Fruit fly (Drosophila melanogaster) whole organism, embryonic: Measurements from ENCODE around the gene Pdfr.

ENCODE experiments used
- Atf-2 ChIP-seq: fragments of 200-800 bp; sonication (Bioruptor generic); optimal IDR thresholded peaks from 2 replicates; lab custom pipeline; 2016; ENCODE audit warnings: missing biosample characterization, missing genetic modification characterization
- Atf3 ChIP-seq: fragments of 200-800 bp; sonication (Bioruptor generic); optimal IDR thresholded peaks from 3 replicates; lab custom pipeline; 2016; ENCODE audit warnings: missing biosample characterization, missing genetic modification characterization
- BtbVII ChIP-seq: fragments of 200-800 bp; sonication (Bioruptor generic); optimal IDR thresholded peaks from 3 replicates; lab custom pipeline; 2017; ENCODE audit warnings: missing biosample characterization, mild to moderate bottlenecking, missing genetic modification characterization
- CG1024 ChIP-seq: fragments of 200-800 bp; sonication (Bioruptor generic); IDR thresholded peaks from 2 replicates; pipeline ENCODE4 v1.3.6; 2022; ENCODE audit warnings: missing biosample characterization, missing genetic modification characterization
- CG12104 ChIP-seq: fragments of 200-800 bp; sonication (Bioruptor generic); optimal IDR thresholded peaks from 3 replicates; lab custom pipeline; 2016; ENCODE audit warnings: missing biosample characterization, missing genetic modification characterization
- CG15011 ChIP-seq: fragments of 200-800 bp; sonication (Bioruptor generic); optimal IDR thresholded peaks from 3 replicates; lab custom pipeline; 2018; ENCODE audit warnings: missing biosample characterization, mild to moderate bottlenecking, missing genetic modification characterization
- CG15269 ChIP-seq: fragments of 200-800 bp; sonication (Bioruptor generic); optimal IDR thresholded peaks from 2 replicates; lab custom pipeline; 2018; ENCODE audit warnings: missing biosample characterization, mild to moderate bottlenecking, missing genetic modification characterization, moderate library complexity
- CG42726 ChIP-seq: fragments of 200-800 bp; sonication (Bioruptor generic); IDR thresholded peaks from 2 replicates; pipeline ENCODE4 v1.3.6; 2022; ENCODE audit warnings: missing biosample characterization, missing genetic modification characterization; ENCODE audit not compliant: partially characterized antibody
- CG4282 ChIP-seq: fragments of 200-800 bp; sonication (Bioruptor generic); optimal IDR thresholded peaks from 2 replicates; lab custom pipeline; 2016; ENCODE audit warnings: missing biosample characterization, missing genetic modification characterization
- CG4424 ChIP-seq: fragments of 200-800 bp; sonication (Bioruptor generic); optimal IDR thresholded peaks from 3 replicates; lab custom pipeline; 2016; ENCODE audit warnings: missing biosample characterization, missing genetic modification characterization
- CG5180 ChIP-seq: fragments of 200-800 bp; sonication (Bioruptor generic); optimal IDR thresholded peaks from 3 replicates; lab custom pipeline; 2017; ENCODE audit warnings: missing biosample characterization, missing genetic modification characterization, mild to moderate bottlenecking, moderate library complexity, missing genetic modification reagents
- CG5245 ChIP-seq: fragments of 200-800 bp; sonication (Bioruptor generic); optimal IDR thresholded peaks from 3 replicates; lab custom pipeline; 2016; ENCODE audit warnings: missing biosample characterization, missing genetic modification characterization
- CG6683 ChIP-seq: fragments of 200-800 bp; sonication (Bioruptor generic); optimal IDR thresholded peaks from 2 replicates; lab custom pipeline; 2017; ENCODE audit warnings: missing biosample characterization, mild to moderate bottlenecking, missing genetic modification characterization, missing genetic modification reagents
- CG6765 ChIP-seq: fragments of 200-800 bp; sonication (Bioruptor generic); optimal IDR thresholded peaks from 3 replicates; lab custom pipeline; 2017; ENCODE audit warnings: missing biosample characterization, mild to moderate bottlenecking, missing genetic modification characterization
- CG6854 ChIP-seq: fragments of 200-800 bp; sonication (Bioruptor generic); optimal IDR thresholded peaks from 3 replicates; lab custom pipeline; 2017; ENCODE audit warnings: missing biosample characterization, mild to moderate bottlenecking, missing genetic modification characterization
- CG7372 ChIP-seq: fragments of 200-800 bp; sonication (Bioruptor generic); IDR thresholded peaks from 2 replicates; pipeline ENCODE4 v1.3.6; 2022; ENCODE audit warnings: missing biosample characterization, missing genetic modification characterization
- CG7786 ChIP-seq: fragments of 200-800 bp; sonication (Bioruptor generic); optimal IDR thresholded peaks from 2 replicates; lab custom pipeline; 2016; ENCODE audit warnings: missing biosample characterization, missing genetic modification characterization
- CG7928 ChIP-seq: fragments of 200-800 bp; sonication (Bioruptor generic); optimal IDR thresholded peaks from 2 replicates; lab custom pipeline; 2017; ENCODE audit warnings: missing biosample characterization, mild to moderate bottlenecking, missing genetic modification characterization
- CG9817 ChIP-seq: fragments of 200-800 bp; sonication (Bioruptor generic); optimal IDR thresholded peaks from 2 replicates; lab custom pipeline; 2018; ENCODE audit warnings: missing biosample characterization, mild to moderate bottlenecking, missing genetic modification characterization, moderate library complexity
- Camta ChIP-seq: fragments of 200-800 bp; sonication (Bioruptor generic); optimal IDR thresholded peaks from 2 replicates; lab custom pipeline; 2016; ENCODE audit warnings: missing biosample characterization, missing genetic modification characterization
- Dip2 ChIP-seq: fragments of 200-800 bp; sonication (Bioruptor generic); IDR thresholded peaks from 2 replicates; pipeline ENCODE4 v1.3.6; 2022; ENCODE audit warnings: missing biosample characterization, missing genetic modification characterization
- E2f1 ChIP-seq: fragments of 200-800 bp; sonication (Bioruptor generic); IDR thresholded peaks from 2 replicates; pipeline ENCODE4 v1.3.6; 2022; ENCODE audit warnings: missing biosample characterization, missing genetic modification characterization
- Eip74EF ChIP-seq, 2 experiments: fragments of 200-800 bp in 1 of 2; fragments of >200 bp in 1 of 2; sonication (Bioruptor generic) in 1 of 2; optimal IDR thresholded peaks; 2 replicates each; lab custom pipeline; 2017 to 2019; ENCODE audit warnings: missing biosample characterization in 2 of 2, missing genetic modification characterization in 2 of 2, mild to moderate bottlenecking in 1 of 2, moderate library complexity in 1 of 2
- Ets97D ChIP-seq: fragments of 200-800 bp; sonication (Bioruptor generic); optimal IDR thresholded peaks from 3 replicates; lab custom pipeline; 2016; ENCODE audit warnings: missing biosample characterization, missing genetic modification characterization
- Hsf ChIP-seq: fragments of 200-800 bp; sonication (Bioruptor generic); optimal IDR thresholded peaks from 3 replicates; lab custom pipeline; 2016; ENCODE audit warnings: missing biosample characterization, missing genetic modification characterization
- MBD-R2 ChIP-seq: fragments of 200-800 bp; sonication (Bioruptor generic); IDR thresholded peaks from 2 replicates; pipeline ENCODE4 v1.3.6; 2022; ENCODE audit warnings: missing biosample characterization, missing genetic modification characterization
- Neu2 ChIP-seq: fragments of 200-800 bp; sonication (Bioruptor generic); optimal IDR thresholded peaks from 3 replicates; lab custom pipeline; 2016; ENCODE audit warnings: missing biosample characterization, missing genetic modification characterization, borderline replicate concordance
- NfI ChIP-seq: fragments of 200-800 bp; sonication (Bioruptor generic); optimal IDR thresholded peaks from 3 replicates; lab custom pipeline; 2018; ENCODE audit warnings: missing biosample characterization, mild to moderate bottlenecking, missing genetic modification characterization, moderate library complexity
- Oaz ChIP-seq: fragments of 200-800 bp; sonication (Bioruptor generic); IDR thresholded peaks from 2 replicates; pipeline ENCODE4 v1.3.6; 2022; ENCODE audit warnings: missing biosample characterization, missing genetic modification characterization
- PHDP ChIP-seq: fragments of 200-800 bp; sonication (Bioruptor generic); optimal IDR thresholded peaks from 3 replicates; lab custom pipeline; 2018; ENCODE audit warnings: missing biosample characterization, mild to moderate bottlenecking, missing genetic modification characterization, moderate library complexity
- Pdp1 ChIP-seq, 2 experiments: fragments of 200-800 bp; sonication (Bioruptor generic); optimal IDR thresholded peaks; 3 replicates each; lab custom pipeline; 2016; ENCODE audit warnings: missing biosample characterization in 2 of 2, missing genetic modification characterization in 2 of 2, mild to moderate bottlenecking in 1 of 2, moderate library complexity in 1 of 2
- ase ChIP-seq: fragments of 200-800 bp; sonication (Bioruptor generic); IDR thresholded peaks from 3 replicates; pipeline ENCODE4 v1.3.6; 2022; ENCODE audit warnings: missing biosample characterization, missing genetic modification characterization
- ato ChIP-seq: fragments of 200-800 bp; sonication (Bioruptor generic); IDR thresholded peaks from 2 replicates; pipeline ENCODE4 v1.3.6; 2022; ENCODE audit warnings: missing biosample characterization, missing genetic modification characterization; ENCODE audit not compliant: partially characterized antibody
- dm ChIP-seq: fragments of 200-800 bp; sonication (Bioruptor generic); optimal IDR thresholded peaks from 3 replicates; lab custom pipeline; 2016; ENCODE audit warnings: missing biosample characterization, missing genetic modification characterization
- eve ChIP-seq, 2 experiments: fragments of >200 bp; optimal IDR thresholded peaks; 2 replicates each; lab custom pipeline; 2017; ENCODE audit warnings: missing biosample characterization in 2 of 2, missing genetic modification characterization in 2 of 2
- fd64A ChIP-seq: fragments of 200-800 bp; sonication (Bioruptor generic); optimal IDR thresholded peaks from 3 replicates; lab custom pipeline; 2018; ENCODE audit warnings: missing biosample characterization, mild to moderate bottlenecking, missing genetic modification characterization
- fu2 ChIP-seq: fragments of 200-800 bp; sonication (Bioruptor generic); optimal IDR thresholded peaks from 2 replicates; lab custom pipeline; 2016; ENCODE audit warnings: missing biosample characterization, missing genetic modification characterization
- gt ChIP-seq: fragments of 200-800 bp; sonication (Bioruptor generic); IDR thresholded peaks from 2 replicates; pipeline ENCODE4 v1.3.6; 2022; ENCODE audit warnings: missing biosample characterization, missing genetic modification characterization
- hkb ChIP-seq, 2 experiments: fragments of 200-800 bp in 1 of 2; fragments of >200 bp in 1 of 2; sonication (Bioruptor generic) in 1 of 2; IDR thresholded peaks in 1 of 2; optimal IDR thresholded peaks in 1 of 2; 2 replicates each; pipeline versions ENCODE4 v1.3.6 to Lab custom; 2017 to 2022; ENCODE audit warnings: missing biosample characterization in 1 of 2, missing genetic modification characterization in 1 of 2
- lola ChIP-seq, 3 experiments: fragments of >200 bp in 2 of 3; fragments of 200-800 bp in 1 of 3; sonication (Bioruptor generic) in 1 of 3; optimal IDR thresholded peaks; 2 replicates each; lab custom pipeline; 2017 to 2019; ENCODE audit warnings: missing biosample characterization in 3 of 3, missing genetic modification characterization in 3 of 3, mild to moderate bottlenecking in 1 of 3, moderate library complexity in 1 of 3
- nerfin-2 ChIP-seq: fragments of 200-800 bp; sonication (Bioruptor generic); IDR thresholded peaks from 2 replicates; pipeline ENCODE4 v1.3.6; 2022; ENCODE audit warnings: missing biosample characterization, missing genetic modification characterization; ENCODE audit not compliant: partially characterized antibody
- onecut ChIP-seq: fragments of 200-800 bp; sonication (Bioruptor generic); IDR thresholded peaks from 2 replicates; pipeline ENCODE4 v1.3.6; 2022; ENCODE audit warnings: missing biosample characterization, missing genetic modification characterization
- pb ChIP-seq: fragments of 200-800 bp; sonication (Bioruptor generic); optimal IDR thresholded peaks from 3 replicates; lab custom pipeline; 2016; ENCODE audit warnings: missing biosample characterization, missing genetic modification characterization
- row ChIP-seq: fragments of 200-800 bp; sonication (Bioruptor generic); IDR thresholded peaks from 3 replicates; pipeline ENCODE4 v1.3.6; 2022; ENCODE audit warnings: missing biosample characterization, missing genetic modification characterization
- sens ChIP-seq: fragments of 200-800 bp; sonication (Bioruptor generic); peaks from one replicate; lab custom pipeline; 2016; ENCODE audit warnings: missing biosample characterization, missing genetic modification characterization
- sug ChIP-seq: fragments of 200-800 bp; optimal IDR thresholded peaks from 2 replicates; lab custom pipeline; 2019; ENCODE audit warnings: missing biosample characterization, mild to moderate bottlenecking, missing genetic modification characterization, moderate library complexity
- tio ChIP-seq: fragments of 200-800 bp; sonication (Bioruptor generic); optimal IDR thresholded peaks from 2 replicates; lab custom pipeline; 2017; ENCODE audit warnings: missing biosample characterization, missing genetic modification characterization, inconsistent platforms
- trh ChIP-seq: fragments of 200-800 bp; sonication (Bioruptor generic); optimal IDR thresholded peaks from 2 replicates; lab custom pipeline; 2016; ENCODE audit warnings: missing biosample characterization, missing genetic modification characterization
- zf30C ChIP-seq: fragments of 200-800 bp; sonication (Bioruptor generic); optimal IDR thresholded peaks from 3 replicates; lab custom pipeline; 2018; ENCODE audit warnings: missing biosample characterization, mild to moderate bottlenecking, missing genetic modification characterization
- zfh2 ChIP-seq: fragments of 200-800 bp; sonication (Bioruptor generic); optimal IDR thresholded peaks from 2 replicates; lab custom pipeline; 2016; ENCODE audit warnings: missing biosample characterization, missing genetic modification characterization

The Pdfr gene

DNA sequence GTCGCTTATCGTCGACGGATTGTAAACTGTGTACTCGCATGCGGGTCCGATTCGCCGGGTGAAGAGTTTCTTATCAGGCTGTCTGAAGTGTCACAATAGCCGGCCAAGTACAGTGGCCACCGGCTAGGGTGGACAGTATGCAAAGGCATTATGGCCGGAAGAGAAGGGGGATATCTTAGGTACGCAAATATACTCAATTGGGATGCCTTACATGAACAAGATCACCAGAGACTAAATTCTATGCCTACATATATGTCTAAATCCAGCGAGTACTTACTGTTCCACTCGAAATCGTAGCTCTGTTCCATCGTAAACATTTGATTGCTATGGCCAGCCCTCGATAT, 41.7 kb downstream of the Pdfr start (continued):
- TF ChIP-seq eve (GFP tag; optimal IDR thresholded peaks at IDR 0.05; lab: Kevin White, UChicago) (no peak), CG5180 (GFP tag; lab: Kevin White, UChicago) (peak; percentile 73), ato (GFP tag; lab: Robert Waterston, UW) (no peak), BtbVII (GFP tag; lab: Kevin White, UChicago) (peak; percentile 93), Neu2 (GFP tag; lab: Kevin White, UChicago) (peak; percentile 29), nerfin-2 (GFP tag; lab: Robert Waterston, UW) (no peak), Hsf (peak; percentile 88), CG5245 (GFP tag; lab: Kevin White, UChicago) (peak; percentile 92), hkb (optimal IDR thresholded peaks at IDR 0.05; lab: Kevin White, UChicago) (no peak), hkb (GFP tag; IDR thresholded peaks at IDR 0.05; lab: Robert Waterston, UW) (peak; percentile 93), NfI (GFP tag; lab: Kevin White, UChicago) (peak; percentile 86), CG7928 (GFP tag; lab: Kevin White, UChicago) (peak; percentile 66), CG4424 (GFP tag; lab: Kevin White, UChicago) (peak; percentile 84), sug (tag; lab: Kevin White, UChicago) (peak; percentile 99), CG12104 (GFP tag; lab: Kevin White, UChicago) (peak; percentile 75), Pdp1 (GFP tag; optimal IDR thresholded peaks at IDR 0.05; lab: Kevin White, UChicago) (peak; percentile 88 to 95), lola (GFP tag; optimal IDR thresholded peaks at IDR 0.05; lab: Kevin White, UChicago) (peak in 1 of 3 experiments; percentile 54), dm (GFP tag; lab: Kevin White, UChicago) (peak; percentile 70), row (peak; percentile 97), Dip2 (GFP tag; lab: Robert Waterston, UW) (peak; percentile 41; the same call in 1 of the 2 replicates), CG42726 (no peak), CG6854 (GFP tag; lab: Kevin White, UChicago) (peak; percentile 90), Ets97D (GFP tag; lab: Kevin White, UChicago) (peak; percentile 69), CG7372 (GFP tag; lab: Robert Waterston, UW) (peak; percentile 91), Atf3 (peak; percentile 78), E2f1 (peak; percentile 94), fu2 (GFP tag; lab: Kevin White, UChicago) (peak; percentile 87), Eip74EF (GFP tag; optimal IDR thresholded peaks at IDR 0.05; lab: Kevin White, UChicago) (peak in 1 of 2 experiments; percentile 79), MBD-R2 (GFP tag; lab: Robert Waterston, UW) (peak; percentile 88), CG6765 (GFP tag; lab: Kevin White, UChicago) (peak; percentile 85), fd64A (peak; percentile 56), CG9817 (tag; lab: Kevin White, UChicago) (peak; percentile 84), Camta (GFP tag; lab: Kevin White, UChicago) (peak; percentile 86), PHDP (tag; lab: Kevin White, UChicago) (peak; percentile 88), CG15011 (GFP tag; lab: Kevin White, UChicago) (peak; percentile 78), pb (GFP tag; lab: Kevin White, UChicago) (peak; percentile 91), gt (GFP tag; lab: Robert Waterston, UW) (peak; percentile 66), CG4282 (GFP tag; lab: Kevin White, UChicago) (peak; percentile 55), onecut (peak; percentile 80), Atf-2 (peak; percentile 82), sens (peak; percentile 97), Oaz (GFP tag; lab: Robert Waterston, UW) (peak; percentile 86), ase (GFP tag; lab: Robert Waterston, UW) (peak; percentile 88), zfh2 (GFP tag; lab: Kevin White, UChicago) (peak; percentile 93), CG6683 (GFP tag; lab: Kevin White, UChicago) (peak; percentile 82), trh (GFP tag; lab: Kevin White, UChicago) (peak; percentile 63), CG15269 (peak; percentile 93), tio (GFP tag; lab: Kevin White, UChicago) (peak; percentile 82), CG1024 (GFP tag; lab: Robert Waterston, UW) (peak; percentile 85), zf30C (GFP tag; lab: Kevin White, UChicago) (no peak), CG7786 (peak; percentile 95)
